Fruit fly (Drosophila melanogaster): ENCODE results near the gene ScsbetaG.

- no peak for TF ChIP-seq CG32532 (GFP tag; IDR thresholded peaks at IDR 0.05)
- TF ChIP-seq abd-A (tag; optimal IDR thresholded peaks at IDR 0.05): peak; percentile 17
- TF ChIP-seq sug (tag; optimal IDR thresholded peaks at IDR 0.05): no peak
- TF ChIP-seq da (GFP tag; optimal IDR thresholded peaks at IDR 0.05): no peak
- peak; percentile 35; the same call in 1 of the 2 replicates for TF ChIP-seq CG14014 (GFP tag; IDR thresholded peaks at IDR 0.05)
- no peak for TF ChIP-seq fd102C (GFP tag; optimal IDR thresholded peaks at IDR 0.05)
- TF ChIP-seq CG3163 (GFP tag; optimal IDR thresholded peaks at IDR 0.05): peak; percentile 68
- no peak for TF ChIP-seq CG8478 (optimal IDR thresholded peaks at IDR 0.05)
- TF ChIP-seq CG1603 (tag; optimal IDR thresholded peaks at IDR 0.05): peak; percentile 32
- no peak for TF ChIP-seq cas (GFP tag; IDR thresholded peaks at IDR 0.05)
- peak; percentile 51 for TF ChIP-seq Mes4 (GFP tag; optimal IDR thresholded peaks at IDR 0.05)
- peak; percentile 72 for TF ChIP-seq Lhr (GFP tag; optimal IDR thresholded peaks at IDR 0.05)
Observed at dm6 chr3L:5611732-5612250, 48.3 kb upstream of the ScsbetaG start.

Data from whole organism, embryonic.